Worm (Caenorhabditis elegans): ENCODE data around the gene W03F9.1.
A peak's percentile ranks its signal among the peaks of the same experiment; 100 is the strongest.

W03F9.1 gene

DNA sequence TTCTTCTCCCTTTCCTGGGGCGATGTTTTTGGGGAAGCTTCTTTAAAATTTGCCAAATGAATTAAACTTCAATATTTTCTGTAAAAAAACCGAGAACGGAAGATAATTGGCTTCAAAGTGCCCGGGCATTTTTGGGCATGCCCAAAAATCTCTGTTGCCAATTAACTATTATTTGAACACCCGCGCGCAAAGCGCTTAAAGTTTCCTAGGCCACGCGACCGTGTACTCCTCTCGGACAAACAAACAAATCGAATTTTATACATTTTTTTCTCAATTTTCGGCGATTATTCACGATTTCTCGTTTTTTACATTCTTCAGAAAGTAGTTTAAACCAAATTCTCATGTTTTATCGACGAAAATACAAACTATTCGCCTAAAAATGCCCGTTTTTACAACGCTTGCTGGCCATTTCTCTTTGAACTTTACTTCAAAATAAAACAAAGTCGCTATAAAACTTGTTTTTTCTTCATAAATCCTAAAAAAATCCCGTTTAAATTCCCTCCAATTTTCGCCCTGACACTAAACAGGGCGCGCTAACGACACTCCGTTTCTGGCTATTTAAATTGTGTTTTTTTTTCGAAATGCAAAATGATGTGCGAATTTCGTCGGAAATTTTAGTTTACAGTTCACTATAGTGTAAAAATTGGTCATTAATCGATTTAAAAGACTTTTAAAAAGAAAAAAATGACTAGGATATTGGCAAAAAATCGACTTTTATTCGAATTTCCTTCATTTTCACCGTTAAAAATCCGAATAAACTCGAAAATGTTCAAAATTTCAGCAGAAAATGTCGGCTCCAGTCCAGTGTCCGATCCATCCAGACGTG is 29.7 kb upstream of the W03F9.1 start, which contains the start of gene ttb-1 (continued):
- TF ChIP-seq C34F6.9 (tag; optimal IDR thresholded peaks at IDR 0.05) (peak; percentile 67), elt-1 (tag; optimal IDR thresholded peaks at IDR 0.05) (no peak), zag-1 (tag; optimal IDR thresholded peaks at IDR 0.05) (no peak), nhr-11 (tag; optimal IDR thresholded peaks at IDR 0.05) (no peak), Y55F3AM.14 (GFP tag; optimal IDR thresholded peaks at IDR 0.05) (no peak), unc-62 (GFP tag; optimal IDR thresholded peaks at IDR 0.05) (no peak), aly-2 (tag; optimal IDR thresholded peaks at IDR 0.05) (no peak), ztf-11 (tag; optimal IDR thresholded peaks at IDR 0.05) (no peak)

DNA sequence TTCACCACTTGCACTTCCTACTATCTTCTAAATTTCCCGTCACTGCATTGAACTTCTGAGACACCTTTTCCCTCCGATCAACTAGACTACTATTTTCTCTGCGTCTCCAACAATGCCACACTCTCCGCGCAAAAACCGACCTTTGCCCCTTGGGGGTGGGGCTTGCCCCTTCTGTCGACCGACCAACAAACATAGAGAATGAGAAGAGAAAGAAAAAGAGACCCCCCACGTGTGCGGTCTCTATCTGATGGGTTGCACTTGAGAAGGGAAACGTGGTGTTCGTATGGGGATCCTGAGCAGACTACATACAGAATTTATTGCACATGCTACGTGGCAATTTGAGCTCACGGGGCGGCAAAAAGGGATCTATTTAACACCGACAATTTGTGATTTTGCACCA is 28.7 kb upstream of the W03F9.1 start:
- peak; percentile 49 for TF ChIP-seq nhr-21 (tag; optimal IDR thresholded peaks at IDR 0.05)
- no peak for TF ChIP-seq elt-3 (tag; optimal IDR thresholded peaks at IDR 0.05)
- no peak for TF ChIP-seq nhr-10 (tag; optimal IDR thresholded peaks at IDR 0.05)
- TF ChIP-seq F13H6.1 (tag; optimal IDR thresholded peaks at IDR 0.05), result peak; percentile 61
- TF ChIP-seq mab-5 (tag; optimal IDR thresholded peaks at IDR 0.05), result no peak
- peak; percentile 44 for TF ChIP-seq crh-2 (tag; optimal IDR thresholded peaks at IDR 0.05)
- no peak for TF ChIP-seq sem-4 (tag; optimal IDR thresholded peaks at IDR 0.05)
- TF ChIP-seq sma-9 (GFP tag; optimal IDR thresholded peaks at IDR 0.05), result peak; percentile 84
- TF ChIP-seq sma-9 (tag; optimal IDR thresholded peaks at IDR 0.05), result no peak
- no peak for TF ChIP-seq nhr-77 (tag; optimal IDR thresholded peaks at IDR 0.05)
- peak; percentile 82 to 91 for TF ChIP-seq mdl-1 (tag; optimal IDR thresholded peaks at IDR 0.05)
- TF ChIP-seq nhr-23 (tag; optimal IDR thresholded peaks at IDR 0.05), result no peak
- no peak for TF ChIP-seq alr-1 (tag; optimal IDR thresholded peaks at IDR 0.05)
- TF ChIP-seq ZK546.5 (tag; optimal IDR thresholded peaks at IDR 0.05), result no peak
- peak; percentile 23 for TF ChIP-seq nhr-129 (tag; optimal IDR thresholded peaks at IDR 0.05)
- no peak for TF ChIP-seq nhr-12 (tag; optimal IDR thresholded peaks at IDR 0.05)
- no peak for TF ChIP-seq elt-1 (tag; optimal IDR thresholded peaks at IDR 0.05)
- peak; percentile 25 for TF ChIP-seq nhr-25 (tag; optimal IDR thresholded peaks at IDR 0.05)
- TF ChIP-seq snpc-4 (tag; optimal IDR thresholded peaks at IDR 0.05), result no peak
- TF ChIP-seq R02D3.7 (tag; optimal IDR thresholded peaks at IDR 0.05), result no peak
- TF ChIP-seq skn-1 (tag; optimal IDR thresholded peaks at IDR 0.05), result no peak
- TF ChIP-seq peb-1 (tag; optimal IDR thresholded peaks at IDR 0.05), result no peak
- no peak for TF ChIP-seq nhr-11 (tag; optimal IDR thresholded peaks at IDR 0.05)
- no peak for TF ChIP-seq ztf-1 (GFP tag; conservative IDR thresholded peaks at IDR 0.05)
- peak; percentile 73 for TF ChIP-seq fos-1 (tag; optimal IDR thresholded peaks at IDR 0.05)
- peak; percentile 19 for TF ChIP-seq blmp-1 (tag; optimal IDR thresholded peaks at IDR 0.05; ENCODE audit: insufficient read depth)
- peak; percentile 44 for TF ChIP-seq gmeb-1 (tag; optimal IDR thresholded peaks at IDR 0.05)
- no peak for TF ChIP-seq lin-11 (tag; optimal IDR thresholded peaks at IDR 0.05)
- TF ChIP-seq lin-13 (GFP tag; optimal IDR thresholded peaks at IDR 0.05), result no peak

DNA sequence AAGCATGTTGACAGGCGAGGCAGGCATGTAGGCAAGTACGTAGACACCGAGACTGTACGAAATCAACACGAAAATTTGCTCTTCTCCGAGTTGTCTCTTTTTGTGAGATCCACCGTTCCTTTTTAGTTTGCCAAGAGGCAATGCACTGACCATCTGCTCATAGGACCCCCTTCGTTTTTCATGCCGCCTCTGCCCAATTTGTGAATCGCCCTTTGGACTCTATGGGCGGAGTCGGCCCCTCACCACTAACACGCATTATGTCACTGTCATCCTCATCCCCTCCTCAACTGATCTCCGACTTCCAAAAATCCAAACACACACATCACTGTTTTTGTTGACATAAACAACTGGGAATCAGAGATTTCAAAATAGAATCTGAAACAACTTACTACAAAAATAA is 27.3 kb upstream of the W03F9.1 start:
- TF ChIP-seq C34F6.9 (tag; optimal IDR thresholded peaks at IDR 0.05) (no peak), lin-39 (tag; optimal IDR thresholded peaks at IDR 0.05) (no peak), ZK546.5 (tag; optimal IDR thresholded peaks at IDR 0.05) (no peak)

DNA sequence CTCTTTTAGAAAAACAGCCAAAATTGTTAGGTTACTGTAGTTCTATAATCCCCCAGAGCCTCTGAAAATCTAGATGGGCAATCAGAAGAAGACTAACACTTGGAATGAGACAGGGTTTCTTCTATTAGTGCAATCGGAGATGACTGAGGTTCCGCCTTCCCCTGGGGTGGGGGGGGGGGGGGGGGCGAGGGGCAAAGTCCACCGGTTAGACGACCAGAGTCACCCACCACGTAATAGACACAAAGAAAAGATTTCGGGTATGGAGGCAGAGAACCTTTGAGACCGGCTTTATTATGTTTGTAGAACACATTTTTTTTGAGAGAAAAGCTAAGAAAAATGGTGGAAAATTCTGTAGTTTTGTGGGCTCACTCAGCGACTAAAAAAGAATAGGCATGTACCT is 25.6 kb upstream of the W03F9.1 start:
- TF ChIP-seq nhr-10 (tag; optimal IDR thresholded peaks at IDR 0.05) (no peak), gmeb-1 (tag; optimal IDR thresholded peaks at IDR 0.05) (no peak), nhr-23 (tag; optimal IDR thresholded peaks at IDR 0.05) (no peak), skn-1 (tag; optimal IDR thresholded peaks at IDR 0.05) (no peak)

DNA sequence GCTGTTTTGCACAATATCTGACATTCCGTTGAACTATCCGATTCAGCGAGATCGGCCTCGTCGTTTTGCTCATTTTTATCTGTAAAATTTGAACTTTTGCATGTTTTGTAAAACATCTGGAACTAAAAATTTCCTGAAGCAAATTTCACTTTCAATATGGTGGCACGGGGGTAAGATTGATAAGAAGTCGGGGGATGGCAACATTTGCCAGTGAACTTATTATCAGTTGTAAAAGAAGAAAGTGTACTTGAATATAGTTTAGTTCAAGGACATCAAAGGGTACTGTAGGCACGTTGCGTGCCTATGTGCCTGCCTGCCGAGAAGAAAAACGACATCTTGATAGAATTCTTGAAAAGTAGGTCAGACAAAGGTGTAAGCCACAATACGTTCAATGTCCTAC is 24.8 kb upstream of the W03F9.1 start, which contains the start of gene W03F9.4:
W03F9.4 (minus strand) TSS at position 79 of the 400 bp plus-strand sequence.
- TF ChIP-seq fos-1 (tag; optimal IDR thresholded peaks at IDR 0.05), result peak; percentile 57
- no peak for TF ChIP-seq nhr-6 (tag; optimal IDR thresholded peaks at IDR 0.05)
- peak; percentile 41 for TF ChIP-seq blmp-1 (tag; optimal IDR thresholded peaks at IDR 0.05; ENCODE audit: insufficient read depth)

Measured in whole organism, L2 larva.